Fruit fly (Drosophila melanogaster) whole organism, embryonic: ENCODE results near the gene CG12783.
A peak's percentile ranks its signal among the peaks of the same experiment; 100 is the strongest.

Source experiments
- Aef1 ChIP-seq: fragments of 200-800 bp; sonication (Bioruptor generic); IDR thresholded peaks from 3 replicates; pipeline ENCODE4 v1.3.6; 2022; ENCODE audit warnings: missing biosample characterization, missing genetic modification characterization
- BtbVII ChIP-seq: fragments of 200-800 bp; sonication (Bioruptor generic); optimal IDR thresholded peaks from 3 replicates; lab custom pipeline; 2017; ENCODE audit warnings: missing biosample characterization, mild to moderate bottlenecking, missing genetic modification characterization
- CG10147 ChIP-seq: fragments of 200-800 bp; sonication (Bioruptor generic); optimal IDR thresholded peaks from 2 replicates; lab custom pipeline; 2019; ENCODE audit warnings: missing biosample characterization, mild to moderate bottlenecking, missing genetic modification characterization, moderate library complexity
- CG10959 ChIP-seq: fragments of 200-800 bp; sonication (Bioruptor generic); IDR thresholded peaks from 2 replicates; pipeline ENCODE4 v1.3.6; 2022; ENCODE audit warnings: missing biosample characterization, missing genetic modification characterization
- CG11456 ChIP-seq: fragments of 200-800 bp; sonication (Bioruptor generic); IDR thresholded peaks from 3 replicates; pipeline ENCODE4 v1.3.6; 2022; ENCODE audit warnings: missing biosample characterization, missing genetic modification characterization
- CG13287 ChIP-seq: fragments of 200-800 bp; sonication (Bioruptor generic); IDR thresholded peaks from 2 replicates; pipeline ENCODE4 v1.3.6; 2022; ENCODE audit warnings: missing biosample characterization, missing genetic modification characterization; ENCODE audit not compliant: partially characterized antibody
- CG14014 ChIP-seq: fragments of 200-800 bp; sonication (Bioruptor generic); IDR thresholded peaks from 2 replicates; pipeline ENCODE4 v1.3.6; 2022; ENCODE audit warnings: missing biosample characterization, missing genetic modification characterization
- CG14965 ChIP-seq: fragments of 200-800 bp; sonication (Bioruptor generic); optimal IDR thresholded peaks from 2 replicates; lab custom pipeline; 2016; ENCODE audit warnings: missing biosample characterization, missing genetic modification characterization, borderline replicate concordance
- CG1529 ChIP-seq: fragments of 200-800 bp; sonication (Bioruptor generic); optimal IDR thresholded peaks from 3 replicates; lab custom pipeline; 2018; ENCODE audit warnings: missing biosample characterization, missing genetic modification characterization
- CG1603 ChIP-seq: fragments of 200-800 bp; sonication (Bioruptor generic); optimal IDR thresholded peaks from 2 replicates; lab custom pipeline; 2019; ENCODE audit warnings: missing biosample characterization, mild to moderate bottlenecking, missing genetic modification characterization, moderate library complexity
- CG17361 ChIP-seq: fragments of 200-800 bp; sonication (Bioruptor generic); IDR thresholded peaks from 3 replicates; pipeline ENCODE4 v1.3.6; 2022; ENCODE audit warnings: missing biosample characterization, missing genetic modification characterization
- CG18599 ChIP-seq: fragments of 200-800 bp; sonication (Bioruptor generic); optimal IDR thresholded peaks from 3 replicates; lab custom pipeline; 2017; ENCODE audit warnings: missing biosample characterization, missing genetic modification characterization, mild to moderate bottlenecking, moderate library complexity, missing genetic modification reagents
- CG2678 ChIP-seq: fragments of 200-800 bp; sonication (Bioruptor generic); optimal IDR thresholded peaks from 3 replicates; lab custom pipeline; 2019; ENCODE audit warnings: missing biosample characterization, mild to moderate bottlenecking, missing genetic modification characterization, moderate library complexity
- CG2712 ChIP-seq: fragments of 200-800 bp; optimal IDR thresholded peaks from 3 replicates; lab custom pipeline; 2019; ENCODE audit warnings: missing biosample characterization, mild to moderate bottlenecking, missing genetic modification characterization, moderate library complexity
- CG34422 ChIP-seq: fragments of 200-800 bp; sonication (Bioruptor generic); IDR thresholded peaks from 3 replicates; pipeline ENCODE4 v1.3.6; 2022; ENCODE audit warnings: missing biosample characterization, missing genetic modification characterization
- CG6254 ChIP-seq: fragments of 200-800 bp; sonication (Bioruptor generic); optimal IDR thresholded peaks from 3 replicates; lab custom pipeline; 2017; ENCODE audit warnings: mild to moderate bottlenecking, missing biosample characterization, missing genetic modification reagents, missing genetic modification characterization
- CG7372 ChIP-seq: fragments of 200-800 bp; sonication (Bioruptor generic); IDR thresholded peaks from 2 replicates; pipeline ENCODE4 v1.3.6; 2022; ENCODE audit warnings: missing biosample characterization, missing genetic modification characterization
- CG9215 ChIP-seq: fragments of 200-800 bp; sonication (Bioruptor generic); IDR thresholded peaks from 2 replicates; pipeline ENCODE4 v1.3.6; 2022; ENCODE audit warnings: missing biosample characterization, missing genetic modification characterization
- CG9817 ChIP-seq: fragments of 200-800 bp; sonication (Bioruptor generic); optimal IDR thresholded peaks from 2 replicates; lab custom pipeline; 2018; ENCODE audit warnings: missing biosample characterization, mild to moderate bottlenecking, missing genetic modification characterization, moderate library complexity
- CG9876 ChIP-seq: fragments of 200-800 bp; sonication (Bioruptor generic); optimal IDR thresholded peaks from 2 replicates; lab custom pipeline; 2016; ENCODE audit warnings: missing biosample characterization, missing genetic modification characterization
- Dll ChIP-seq: fragments of 200-800 bp; sonication (Bioruptor generic); IDR thresholded peaks from 4 replicates; pipeline ENCODE4 v1.3.6; 2022; ENCODE audit warnings: missing biosample characterization, missing genetic modification characterization; ENCODE audit not compliant: partially characterized antibody
- Dref ChIP-seq: fragments of 200-800 bp; sonication (Bioruptor generic); IDR thresholded peaks from 2 replicates; pipeline ENCODE4 v1.3.6; 2022; ENCODE audit warnings: missing biosample characterization, missing genetic modification characterization
- Fer2 ChIP-seq: fragments of 200-800 bp; sonication (Bioruptor generic); optimal IDR thresholded peaks from 2 replicates; lab custom pipeline; 2018; ENCODE audit warnings: missing biosample characterization, mild to moderate bottlenecking, missing genetic modification characterization, moderate library complexity
- Gsc ChIP-seq: fragments of 200-800 bp; sonication (Bioruptor generic); IDR thresholded peaks from 2 replicates; pipeline ENCODE4 v1.3.6; 2022; ENCODE audit warnings: missing biosample characterization, missing genetic modification characterization
- Lim3 ChIP-seq: fragments of 200-800 bp; sonication (Bioruptor generic); IDR thresholded peaks from 2 replicates; pipeline ENCODE4 v1.3.6; 2022; ENCODE audit warnings: missing biosample characterization, missing genetic modification characterization
- Mad ChIP-seq: fragments of 200-800 bp; sonication (Bioruptor generic); optimal IDR thresholded peaks from 2 replicates; lab custom pipeline; 2016; ENCODE audit warnings: missing biosample characterization, missing genetic modification characterization
- Myb ChIP-seq: fragments of 200-800 bp; sonication (Bioruptor generic); optimal IDR thresholded peaks from 2 replicates; lab custom pipeline; 2016; ENCODE audit warnings: missing biosample characterization, missing genetic modification characterization
- NFAT ChIP-seq: fragments of 200-800 bp; sonication (Bioruptor generic); IDR thresholded peaks from 2 replicates; pipeline ENCODE4 v1.3.6; 2022; ENCODE audit warnings: missing biosample characterization, missing genetic modification characterization
- Sox102F ChIP-seq: fragments of 200-800 bp; sonication (Bioruptor generic); optimal IDR thresholded peaks from 2 replicates; lab custom pipeline; 2018; ENCODE audit warnings: missing biosample characterization, mild to moderate bottlenecking, missing genetic modification characterization, moderate library complexity
- Sry-δ ChIP-seq: fragments of 200-800 bp; sonication (Bioruptor generic); optimal IDR thresholded peaks from 2 replicates; lab custom pipeline; 2016; ENCODE audit warnings: missing biosample characterization, missing genetic modification characterization
- ara ChIP-seq: fragments of 200-800 bp; sonication (Bioruptor generic); IDR thresholded peaks from 2 replicates; pipeline ENCODE4 v1.3.6; 2022; ENCODE audit warnings: missing biosample characterization, missing genetic modification characterization
- br ChIP-seq: fragments of >200 bp; optimal IDR thresholded peaks from 2 replicates; lab custom pipeline; 2017
- crol ChIP-seq: fragments of 200-800 bp; sonication (Bioruptor generic); IDR thresholded peaks from 2 replicates; pipeline ENCODE4 v1.3.6; 2022; ENCODE audit warnings: missing biosample characterization, missing genetic modification characterization
- disco-r ChIP-seq: fragments of 200-800 bp; sonication (Bioruptor generic); optimal IDR thresholded peaks from 2 replicates; lab custom pipeline; 2016; ENCODE audit warnings: missing biosample characterization, missing genetic modification characterization
- dm ChIP-seq: fragments of 200-800 bp; sonication (Bioruptor generic); optimal IDR thresholded peaks from 3 replicates; lab custom pipeline; 2016; ENCODE audit warnings: missing biosample characterization, missing genetic modification characterization
- dysf ChIP-seq: fragments of 200-800 bp; sonication (Bioruptor generic); IDR thresholded peaks from 3 replicates; pipeline ENCODE4 v1.3.6; 2022; ENCODE audit warnings: missing biosample characterization, missing genetic modification characterization
- eyg ChIP-seq: fragments of 200-800 bp; sonication (Bioruptor generic); optimal IDR thresholded peaks from 3 replicates; lab custom pipeline; 2016; ENCODE audit warnings: missing biosample characterization, missing genetic modification characterization
- gem ChIP-seq: fragments of 200-800 bp; sonication (Bioruptor generic); optimal IDR thresholded peaks from 2 replicates; lab custom pipeline; 2019; ENCODE audit warnings: missing biosample characterization, mild to moderate bottlenecking, missing genetic modification characterization, moderate library complexity
- gro ChIP-seq: fragments of 200-800 bp; sonication (Bioruptor generic); optimal IDR thresholded peaks from 2 replicates; lab custom pipeline; 2016; ENCODE audit warnings: missing biosample characterization, missing genetic modification characterization
- gt ChIP-seq: fragments of 200-800 bp; sonication (Bioruptor generic); IDR thresholded peaks from 2 replicates; pipeline ENCODE4 v1.3.6; 2022; ENCODE audit warnings: missing biosample characterization, missing genetic modification characterization
- hb ChIP-seq: fragments of 200-800 bp; sonication (Bioruptor generic); IDR thresholded peaks from 3 replicates; pipeline ENCODE4 v1.3.6; 2022; ENCODE audit warnings: missing biosample characterization, missing genetic modification characterization; ENCODE audit not compliant: partially characterized antibody
- inv ChIP-seq: fragments of 200-800 bp; sonication (Bioruptor generic); IDR thresholded peaks from 2 replicates; pipeline ENCODE4 v1.3.6; 2022; ENCODE audit warnings: missing biosample characterization, missing genetic modification characterization; ENCODE audit not compliant: partially characterized antibody
- nom ChIP-seq: fragments of 200-800 bp; sonication (Bioruptor generic); optimal IDR thresholded peaks from 2 replicates; lab custom pipeline; 2017; ENCODE audit warnings: missing biosample characterization, missing genetic modification characterization, mild to moderate bottlenecking, moderate library complexity, missing genetic modification reagents
- rib ChIP-seq: fragments of 200-800 bp; sonication (Bioruptor generic); IDR thresholded peaks from 2 replicates; pipeline ENCODE4 v1.3.6; 2022; ENCODE audit warnings: missing biosample characterization, missing genetic modification characterization
- run ChIP-seq: fragments of 200-800 bp; sonication (Bioruptor generic); optimal IDR thresholded peaks from 3 replicates; lab custom pipeline; 2018; ENCODE audit warnings: missing biosample characterization, mild to moderate bottlenecking, missing genetic modification characterization
- slou ChIP-seq: fragments of 200-800 bp; sonication (Bioruptor generic); optimal IDR thresholded peaks from 3 replicates; lab custom pipeline; 2016; ENCODE audit warnings: missing biosample characterization, missing genetic modification characterization
- sob ChIP-seq: fragments of 200-800 bp; sonication (Bioruptor generic); IDR thresholded peaks from 2 replicates; pipeline ENCODE4 v1.3.6; 2022; ENCODE audit warnings: missing biosample characterization, missing genetic modification characterization
- tll ChIP-seq, 2 experiments: fragments of 200-800 bp in 1 of 2; fragments of >200 bp in 1 of 2; sonication (Bioruptor generic) in 1 of 2; optimal IDR thresholded peaks; 2 replicates each; lab custom pipeline; 2017 to 2019; ENCODE audit warnings: missing biosample characterization in 2 of 2, missing genetic modification characterization in 2 of 2, mild to moderate bottlenecking in 1 of 2, moderate library complexity in 1 of 2
- wor ChIP-seq: fragments of 200-800 bp; sonication (Bioruptor generic); IDR thresholded peaks from 2 replicates; pipeline ENCODE4 v1.3.6; 2022; ENCODE audit warnings: missing biosample characterization, missing genetic modification characterization

The CG12783 gene

DNA sequence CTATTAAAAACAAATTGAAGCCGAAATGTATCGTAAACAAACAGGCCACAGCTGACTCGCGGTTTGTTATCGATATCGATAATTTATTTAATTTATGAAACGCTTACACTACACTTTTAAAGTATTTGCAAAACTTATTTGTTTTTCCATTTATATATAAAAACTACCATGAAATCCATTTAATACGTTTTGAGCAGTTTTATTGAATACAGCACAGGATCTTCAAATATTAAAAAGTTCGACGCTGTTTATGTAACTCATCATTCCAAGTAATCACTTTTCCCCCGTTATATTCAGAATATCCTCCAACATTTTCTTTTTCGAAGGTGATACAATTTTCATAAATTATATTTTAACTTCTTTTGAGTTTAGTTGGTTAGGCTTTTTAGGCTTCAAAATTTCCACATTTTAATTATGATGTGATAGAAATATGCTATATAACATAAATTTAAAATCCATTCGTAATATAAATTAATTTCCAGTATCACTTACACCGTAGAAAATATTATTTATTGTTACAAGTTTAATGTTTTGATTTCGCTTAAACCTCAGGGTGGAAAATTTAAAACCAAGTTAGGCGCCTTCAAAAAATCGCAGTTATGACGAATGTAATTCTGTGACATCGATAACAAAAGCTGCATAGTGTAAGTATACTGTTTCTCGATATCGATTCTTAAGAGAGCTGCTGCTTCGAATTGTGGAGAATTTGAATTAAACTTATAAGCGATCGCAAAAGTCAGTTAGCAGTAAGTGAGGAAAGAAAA, 33.9 kb upstream of the CG12783 start, which contains the start of the genes CG10324 and CCT3 (continued):
- TF ChIP-seq Aef1 (GFP tag; lab: Robert Waterston, UW) (peak; percentile 25; the same call in 1 of the 3 replicates), dm (GFP tag; lab: Kevin White, UChicago) (no peak), eyg (GFP tag; lab: Kevin White, UChicago) (no peak), wor (0 out of 2 replicates have a peak, but pooled peaks have one; percentile 19), CG9817 (tag; lab: Kevin White, UChicago) (peak; percentile 80), CG17361 (GFP tag; lab: Robert Waterston, UW) (peak; percentile 87), br (lab: Kevin White, UChicago) (no peak), CG13287 (GFP tag; lab: Robert Waterston, UW) (peak; percentile 67), Myb (GFP tag; lab: Kevin White, UChicago) (no peak), CG7372 (GFP tag; lab: Robert Waterston, UW) (peak; percentile 67), CG1603 (tag; lab: Kevin White, UChicago) (peak; percentile 51), inv (peak; percentile 56), tll (GFP tag; optimal IDR thresholded peaks at IDR 0.05; lab: Kevin White, UChicago) (no peak), CG18599 (GFP tag; lab: Kevin White, UChicago) (no peak), CG9876 (GFP tag; lab: Kevin White, UChicago) (no peak), Sry-δ (GFP tag; lab: Kevin White, UChicago) (peak; percentile 71), CG10147 (GFP tag; lab: Kevin White, UChicago) (peak; percentile 46), NFAT (GFP tag; lab: Robert Waterston, UW) (peak; percentile 60), sob (peak; percentile 34; the same call in 1 of the 2 replicates), ara (GFP tag; lab: Robert Waterston, UW) (no peak), CG9215 (GFP tag; lab: Robert Waterston, UW) (peak; percentile 24; the same call in 1 of the 2 replicates), slou (peak; percentile 25), CG6254 (GFP tag; lab: Kevin White, UChicago) (peak; percentile 18), CG2712 (tag; lab: Kevin White, UChicago) (peak; percentile 71), Mad (GFP tag; lab: Kevin White, UChicago) (peak; percentile 60), CG1529 (peak; percentile 44), CG10959 (GFP tag; lab: Robert Waterston, UW) (no peak), gro (no peak), CG14965 (GFP tag; lab: Kevin White, UChicago) (no peak), rib (GFP tag; lab: Robert Waterston, UW) (no peak), BtbVII (GFP tag; lab: Kevin White, UChicago) (peak; percentile 62), CG14014 (GFP tag; lab: Robert Waterston, UW) (peak; percentile 67), CG2678 (tag; lab: Kevin White, UChicago) (peak; percentile 12), Sox102F (no peak), Dll (GFP tag; lab: Robert Waterston, UW) (peak; percentile 71), hb (GFP tag; lab: Robert Waterston, UW) (peak; percentile 38; the same call in 1 of the 3 replicates), CG34422 (GFP tag; lab: Robert Waterston, UW) (peak; percentile 48; the same call in 1 of the 3 replicates), Dref (GFP tag; lab: Robert Waterston, UW) (peak; percentile 82), Gsc (no peak), gem (tag; lab: Kevin White, UChicago) (peak; percentile 85), disco-r (GFP tag; lab: Kevin White, UChicago) (no peak), nom (GFP tag; lab: Kevin White, UChicago) (peak; percentile 27), Fer2 (tag; lab: Kevin White, UChicago) (peak; percentile 77), Lim3 (GFP tag; lab: Robert Waterston, UW) (no peak), dysf (GFP tag; lab: Robert Waterston, UW) (peak; percentile 78), CG11456 (GFP tag; lab: Robert Waterston, UW) (no peak), run (tag; lab: Kevin White, UChicago) (no peak), gt (GFP tag; lab: Robert Waterston, UW) (peak; percentile 27; the same call in 1 of the 2 replicates), crol (GFP tag; lab: Robert Waterston, UW) (no peak)
